Fruit fly (Drosophila melanogaster) S2 (cell line): ENCODE results near the gene Pak3.

Source experiments
- CG8478 ChIP-seq: fragments of >200 bp; optimal IDR thresholded peaks from 2 replicates; lab custom pipeline; 2018
- CTCF ChIP-seq, 2 experiments: fragments of >200 bp; optimal IDR thresholded peaks; 2 replicates each; lab custom pipeline; 2018

- TF ChIP-seq CG8478 (lab: Kevin White, UChicago) (no peak), CTCF (optimal IDR thresholded peaks at IDR 0.05; lab: Kevin White, UChicago) (no peak)
Measured at dm6 chr3R:16468556-16468955, 14.9 kb upstream of the Pak3 start.
